Fruit fly (Drosophila melanogaster) whole organism, embryonic: ENCODE results near the gene Gga.

ENCODE experiments used
- Aef1 ChIP-seq: fragments of 200-800 bp; sonication (Bioruptor generic); IDR thresholded peaks from 3 replicates; pipeline ENCODE4 v1.3.6; 2022; ENCODE audit warnings: missing biosample characterization, missing genetic modification characterization
- B-H2 ChIP-seq: fragments of 200-800 bp; sonication (Bioruptor generic); optimal IDR thresholded peaks from 2 replicates; lab custom pipeline; 2018; ENCODE audit warnings: missing biosample characterization, mild to moderate bottlenecking, missing genetic modification characterization
- Bdp1 ChIP-seq: fragments of 200-800 bp; sonication (Bioruptor generic); optimal IDR thresholded peaks from 3 replicates; lab custom pipeline; 2016; ENCODE audit warnings: missing biosample characterization, missing genetic modification characterization
- CG10654 ChIP-seq: fragments of 200-800 bp; sonication (Bioruptor generic); optimal IDR thresholded peaks from 2 replicates; lab custom pipeline; 2016; ENCODE audit warnings: missing biosample characterization, missing genetic modification characterization
- CG11247 ChIP-seq: fragments of 200-800 bp; sonication (Bioruptor generic); IDR thresholded peaks from 2 replicates; pipeline ENCODE4 v1.3.6; 2022; ENCODE audit warnings: missing biosample characterization, missing genetic modification characterization
- CG12236 ChIP-seq: fragments of 200-800 bp; sonication (Bioruptor generic); optimal IDR thresholded peaks from 2 replicates; lab custom pipeline; 2016; ENCODE audit warnings: missing biosample characterization, missing genetic modification characterization
- CG12744 ChIP-seq: fragments of 200-800 bp; sonication (Bioruptor generic); optimal IDR thresholded peaks from 2 replicates; lab custom pipeline; 2016; ENCODE audit warnings: missing biosample characterization, missing genetic modification characterization
- CG13123 ChIP-seq: fragments of 200-800 bp; sonication (Bioruptor generic); optimal IDR thresholded peaks from 2 replicates; lab custom pipeline; 2016; ENCODE audit warnings: missing biosample characterization, missing genetic modification characterization
- CG14441 ChIP-seq: fragments of 200-800 bp; sonication (Bioruptor generic); IDR thresholded peaks from 2 replicates; pipeline ENCODE4 v1.3.6; 2022; ENCODE audit warnings: missing biosample characterization, missing genetic modification characterization
- CG15479 ChIP-seq: fragments of 200-800 bp; sonication (Bioruptor generic); optimal IDR thresholded peaks from 3 replicates; lab custom pipeline; 2019; ENCODE audit warnings: missing biosample characterization, mild to moderate bottlenecking, missing genetic modification characterization, moderate library complexity
- CG1792 ChIP-seq: fragments of 200-800 bp; sonication (Bioruptor generic); optimal IDR thresholded peaks from 2 replicates; lab custom pipeline; 2016; ENCODE audit warnings: missing biosample characterization, missing genetic modification characterization
- CG31441 ChIP-seq: fragments of 200-800 bp; sonication (Bioruptor generic); IDR thresholded peaks from 2 replicates; pipeline ENCODE4 v1.3.6; 2022; ENCODE audit warnings: missing biosample characterization, missing genetic modification characterization
- CG4707 ChIP-seq: fragments of 200-800 bp; sonication (Bioruptor generic); optimal IDR thresholded peaks from 2 replicates; lab custom pipeline; 2018; ENCODE audit warnings: missing biosample characterization, mild to moderate bottlenecking, missing genetic modification characterization, moderate library complexity
- CG6791 ChIP-seq: fragments of 200-800 bp; sonication (Bioruptor generic); IDR thresholded peaks from 3 replicates; pipeline ENCODE4 v1.3.6; 2022; ENCODE audit warnings: missing biosample characterization, missing genetic modification characterization; ENCODE audit not compliant: partially characterized antibody
- CG7556 ChIP-seq: fragments of 200-800 bp; sonication (Bioruptor generic); optimal IDR thresholded peaks from 2 replicates; lab custom pipeline; 2017; ENCODE audit warnings: missing biosample characterization, mild to moderate bottlenecking, missing genetic modification characterization
- CG8765 ChIP-seq: fragments of 200-800 bp; sonication (Bioruptor generic); IDR thresholded peaks from 2 replicates; pipeline ENCODE4 v1.3.6; 2022; ENCODE audit warnings: missing biosample characterization, missing genetic modification characterization
- CG9215 ChIP-seq: fragments of 200-800 bp; sonication (Bioruptor generic); IDR thresholded peaks from 2 replicates; pipeline ENCODE4 v1.3.6; 2022; ENCODE audit warnings: missing biosample characterization, missing genetic modification characterization
- CoRest ChIP-seq: fragments of 200-800 bp; sonication (Bioruptor generic); optimal IDR thresholded peaks from 3 replicates; lab custom pipeline; 2018; ENCODE audit warnings: missing biosample characterization, mild to moderate bottlenecking, missing genetic modification characterization, moderate library complexity
- HHEX ChIP-seq: fragments of 200-800 bp; sonication (Bioruptor generic); optimal IDR thresholded peaks from 3 replicates; lab custom pipeline; 2017; ENCODE audit warnings: missing biosample characterization, mild to moderate bottlenecking, missing genetic modification characterization, missing genetic modification reagents
- Oaz ChIP-seq: fragments of 200-800 bp; sonication (Bioruptor generic); IDR thresholded peaks from 2 replicates; pipeline ENCODE4 v1.3.6; 2022; ENCODE audit warnings: missing biosample characterization, missing genetic modification characterization
- Optix ChIP-seq: fragments of 200-800 bp; sonication (Bioruptor generic); IDR thresholded peaks from 3 replicates; pipeline ENCODE4 v1.3.6; 2022; ENCODE audit warnings: missing biosample characterization, missing genetic modification characterization
- Pdp1 ChIP-seq, 2 experiments: fragments of 200-800 bp; sonication (Bioruptor generic); optimal IDR thresholded peaks; 3 replicates each; lab custom pipeline; 2016; ENCODE audit warnings: missing biosample characterization in 2 of 2, missing genetic modification characterization in 2 of 2, mild to moderate bottlenecking in 1 of 2, moderate library complexity in 1 of 2
- Poxn ChIP-seq: fragments of 200-800 bp; sonication (Bioruptor generic); IDR thresholded peaks from 2 replicates; pipeline ENCODE4 v1.3.6; 2022; ENCODE audit warnings: missing biosample characterization, missing genetic modification characterization
- Six4 ChIP-seq: fragments of 200-800 bp; sonication (Bioruptor generic); optimal IDR thresholded peaks from 2 replicates; lab custom pipeline; 2016; ENCODE audit warnings: missing biosample characterization, missing genetic modification characterization
- Sox100B ChIP-seq: fragments of 200-800 bp; sonication (Bioruptor generic); optimal IDR thresholded peaks from 3 replicates; lab custom pipeline; 2018; ENCODE audit warnings: missing biosample characterization, mild to moderate bottlenecking, missing genetic modification characterization
- TFAM ChIP-seq: fragments of 200-800 bp; sonication (Bioruptor generic); optimal IDR thresholded peaks from 2 replicates; lab custom pipeline; 2017; ENCODE audit warnings: missing biosample characterization, missing genetic modification characterization, inconsistent platforms
- ash1 ChIP-seq: fragments of 200-800 bp; sonication (Bioruptor generic); optimal IDR thresholded peaks from 2 replicates; lab custom pipeline; 2018; ENCODE audit warnings: missing biosample characterization, mild to moderate bottlenecking, missing genetic modification characterization
- btn ChIP-seq: fragments of 200-800 bp; sonication (Bioruptor generic); optimal IDR thresholded peaks from 2 replicates; lab custom pipeline; 2016; ENCODE audit warnings: missing biosample characterization, missing genetic modification characterization
- ci ChIP-seq: fragments of 200-800 bp; sonication (Bioruptor generic); IDR thresholded peaks from 3 replicates; pipeline ENCODE4 v1.3.6; 2022; ENCODE audit warnings: missing biosample characterization, missing genetic modification characterization
- dmrt99B ChIP-seq: fragments of 200-800 bp; sonication (Bioruptor generic); optimal IDR thresholded peaks from 2 replicates; lab custom pipeline; 2018; ENCODE audit warnings: missing biosample characterization, mild to moderate bottlenecking, missing genetic modification characterization, moderate library complexity
- dpn ChIP-seq, 2 experiments: fragments of 200-800 bp; sonication (Bioruptor generic); optimal IDR thresholded peaks; 3 replicates each; lab custom pipeline; 2016; ENCODE audit warnings: missing biosample characterization in 2 of 2, missing genetic modification characterization in 2 of 2
- ham ChIP-seq: fragments of 200-800 bp; sonication (Bioruptor generic); IDR thresholded peaks from 2 replicates; pipeline ENCODE4 v1.3.6; 2022; ENCODE audit warnings: missing biosample characterization, missing genetic modification characterization
- hkb ChIP-seq, 2 experiments: fragments of 200-800 bp in 1 of 2; fragments of >200 bp in 1 of 2; sonication (Bioruptor generic) in 1 of 2; IDR thresholded peaks in 1 of 2; optimal IDR thresholded peaks in 1 of 2; 2 replicates each; pipeline versions ENCODE4 v1.3.6 to Lab custom; 2017 to 2022; ENCODE audit warnings: missing biosample characterization in 1 of 2, missing genetic modification characterization in 1 of 2
- hth ChIP-seq: fragments of >200 bp; optimal IDR thresholded peaks from 2 replicates; lab custom pipeline; 2017; ENCODE audit warnings: inconsistent platforms
- kah ChIP-seq: fragments of 200-800 bp; sonication (Bioruptor generic); optimal IDR thresholded peaks from 2 replicates; lab custom pipeline; 2018; ENCODE audit warnings: missing biosample characterization, mild to moderate bottlenecking, missing genetic modification characterization
- ken ChIP-seq: fragments of 200-800 bp; sonication (Bioruptor generic); IDR thresholded peaks from 3 replicates; pipeline ENCODE4 v1.3.6; 2022; ENCODE audit warnings: missing biosample characterization, missing genetic modification characterization
- lov ChIP-seq, 2 experiments: fragments of 200-800 bp in 1 of 2; fragments of >200 bp in 1 of 2; sonication (Bioruptor generic) in 1 of 2; IDR thresholded peaks in 1 of 2; optimal IDR thresholded peaks in 1 of 2; 2 replicates in 1 of 2; 3 replicates in 1 of 2; pipeline versions ENCODE4 v1.3.6 to Lab custom; 2017 to 2022; ENCODE audit warnings: missing biosample characterization in 1 of 2, missing genetic modification characterization in 1 of 2
- maf-S ChIP-seq: fragments of 200-800 bp; sonication (Bioruptor generic); optimal IDR thresholded peaks from 2 replicates; lab custom pipeline; 2016; ENCODE audit warnings: missing biosample characterization, missing genetic modification characterization
- odd ChIP-seq: fragments of 200-800 bp; sonication (Bioruptor generic); optimal IDR thresholded peaks from 2 replicates; lab custom pipeline; 2017; ENCODE audit warnings: missing biosample characterization, mild to moderate bottlenecking, missing genetic modification characterization
- onecut ChIP-seq: fragments of 200-800 bp; sonication (Bioruptor generic); IDR thresholded peaks from 2 replicates; pipeline ENCODE4 v1.3.6; 2022; ENCODE audit warnings: missing biosample characterization, missing genetic modification characterization
- pb ChIP-seq: fragments of 200-800 bp; sonication (Bioruptor generic); optimal IDR thresholded peaks from 3 replicates; lab custom pipeline; 2016; ENCODE audit warnings: missing biosample characterization, missing genetic modification characterization
- pita ChIP-seq: fragments of 200-800 bp; sonication (Bioruptor generic); optimal IDR thresholded peaks from 2 replicates; lab custom pipeline; 2017; ENCODE audit warnings: missing biosample characterization, mild to moderate bottlenecking, missing genetic modification characterization
- run ChIP-seq: fragments of 200-800 bp; sonication (Bioruptor generic); optimal IDR thresholded peaks from 3 replicates; lab custom pipeline; 2018; ENCODE audit warnings: missing biosample characterization, mild to moderate bottlenecking, missing genetic modification characterization
- sna ChIP-seq: fragments of 200-800 bp; sonication (Bioruptor generic); IDR thresholded peaks from 2 replicates; pipeline ENCODE4 v1.3.6; 2022; ENCODE audit warnings: missing biosample characterization, missing genetic modification characterization; ENCODE audit not compliant: partially characterized antibody
- ttk ChIP-seq: fragments of 200-800 bp; sonication (Bioruptor generic); IDR thresholded peaks from 2 replicates; pipeline ENCODE4 v2.1.2; 2022; ENCODE audit warnings: missing biosample characterization, missing genetic modification characterization
- wdn ChIP-seq: fragments of 200-800 bp; sonication (Bioruptor generic); IDR thresholded peaks from 2 replicates; pipeline ENCODE4 v1.3.6; 2022; ENCODE audit warnings: missing biosample characterization, missing genetic modification characterization
- wek ChIP-seq: fragments of 200-800 bp; sonication (Bioruptor generic); optimal IDR thresholded peaks from 3 replicates; lab custom pipeline; 2018; ENCODE audit warnings: missing biosample characterization, mild to moderate bottlenecking, missing genetic modification characterization, moderate library complexity
- z ChIP-seq: fragments of 200-800 bp; sonication (Bioruptor generic); IDR thresholded peaks from 3 replicates; pipeline ENCODE4 v1.3.6; 2022; ENCODE audit warnings: missing biosample characterization, missing genetic modification characterization

Gga gene

DNA sequence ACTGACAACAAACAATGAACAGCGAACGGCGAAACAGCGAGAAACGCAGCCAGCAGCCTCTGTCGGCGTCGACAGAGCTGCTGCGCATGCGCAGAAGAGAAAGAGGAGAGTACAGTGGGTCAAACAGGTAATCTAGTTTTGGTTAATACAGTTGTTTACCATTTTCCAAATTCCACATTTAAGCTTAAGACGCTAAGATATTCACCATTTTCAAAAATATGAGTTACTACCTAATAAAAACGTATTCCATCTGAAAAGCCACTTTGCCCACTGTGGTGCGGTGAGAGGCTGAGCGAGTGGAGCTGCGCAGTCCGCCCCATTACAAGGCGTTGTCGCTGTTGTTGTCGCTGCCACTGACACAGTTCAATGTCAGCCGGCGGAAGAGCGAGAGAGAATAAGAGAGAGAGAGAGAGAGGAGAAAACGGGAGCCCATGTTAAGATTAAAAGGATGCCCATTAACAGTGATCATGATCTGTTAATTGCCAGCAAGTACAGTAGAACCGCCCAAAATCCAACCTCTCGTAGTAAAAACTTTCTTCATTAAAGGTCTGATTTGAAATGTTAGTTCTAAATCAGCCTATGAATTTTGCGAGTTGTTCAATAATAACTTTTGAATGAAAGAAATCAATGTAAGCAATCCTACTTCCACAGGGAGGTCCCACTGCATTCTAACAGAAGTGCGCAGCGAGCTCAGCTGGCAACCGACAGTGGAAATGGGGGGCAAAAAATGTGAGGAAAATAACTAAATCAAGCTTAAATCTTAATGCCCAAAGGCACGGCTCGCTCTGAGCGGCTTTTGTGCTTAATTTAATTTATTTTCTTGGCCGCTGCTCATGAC is 50.1 kb downstream of the Gga start (continued):
- TF ChIP-seq CG12744 (GFP tag; lab: Kevin White, UChicago) (peak; percentile 89), ham (peak; percentile 68), wek (GFP tag; lab: Kevin White, UChicago) (peak; percentile 82), btn (GFP tag; lab: Kevin White, UChicago) (peak; percentile 93), CG31441 (GFP tag; lab: Robert Waterston, UW) (peak; percentile 93), Optix (GFP tag; lab: Robert Waterston, UW) (peak; percentile 96), CG9215 (GFP tag; lab: Robert Waterston, UW) (peak; percentile 73), CG6791 (GFP tag; lab: Robert Waterston, UW) (0 out of 3 replicates have a peak, but pooled peaks have one; percentile 8), dpn (GFP tag; optimal IDR thresholded peaks at IDR 0.05; lab: Kevin White, UChicago) (peak; percentile 93 to 95), B-H2 (GFP tag; lab: Kevin White, UChicago) (no peak), Six4 (GFP tag; lab: Kevin White, UChicago) (peak; percentile 91), pb (GFP tag; lab: Kevin White, UChicago) (peak; percentile 95), CG8765 (GFP tag; lab: Robert Waterston, UW) (peak; percentile 89), pita (GFP tag; lab: Kevin White, UChicago) (no peak), Sox100B (GFP tag; lab: Kevin White, UChicago) (peak; percentile 89), CG13123 (peak; percentile 90), dmrt99B (peak; percentile 95), CG11247 (GFP tag; lab: Robert Waterston, UW) (peak; percentile 91), CG12236 (GFP tag; lab: Kevin White, UChicago) (peak; percentile 90), ttk (GFP tag; lab: Robert Waterston, UW) (peak; percentile 95), ash1 (GFP tag; lab: Kevin White, UChicago) (no peak), kah (GFP tag; lab: Kevin White, UChicago) (peak; percentile 86), CG7556 (GFP tag; lab: Kevin White, UChicago) (peak; percentile 95), maf-S (peak; percentile 94), Aef1 (peak; percentile 92), lov (optimal IDR thresholded peaks at IDR 0.05; lab: Kevin White, UChicago) (no peak), lov (GFP tag; IDR thresholded peaks at IDR 0.05; lab: Robert Waterston, UW) (peak; percentile 97), CG14441 (peak; percentile 96), Pdp1 (GFP tag; optimal IDR thresholded peaks at IDR 0.05; lab: Kevin White, UChicago) (peak; percentile 91 to 92), ken (GFP tag; lab: Robert Waterston, UW) (peak; percentile 97), CoRest (tag; lab: Kevin White, UChicago) (peak; percentile 91), Bdp1 (GFP tag; lab: Kevin White, UChicago) (peak; percentile 85), hkb (optimal IDR thresholded peaks at IDR 0.05; lab: Kevin White, UChicago) (no peak), hkb (GFP tag; IDR thresholded peaks at IDR 0.05; lab: Robert Waterston, UW) (peak; percentile 98), odd (peak; percentile 92), CG15479 (GFP tag; lab: Kevin White, UChicago) (peak; percentile 10), sna (GFP tag; lab: Robert Waterston, UW) (no peak), ci (peak; percentile 99), hth (no peak), CG10654 (GFP tag; lab: Kevin White, UChicago) (peak; percentile 93), wdn (GFP tag; lab: Robert Waterston, UW) (peak; percentile 87), onecut (GFP tag; lab: Robert Waterston, UW) (peak; percentile 94), Oaz (peak; percentile 90), Poxn (GFP tag; lab: Robert Waterston, UW) (peak; percentile 52; the same call in 1 of the 2 replicates), HHEX (GFP tag; lab: Kevin White, UChicago) (peak; percentile 92), CG4707 (GFP tag; lab: Kevin White, UChicago) (peak; percentile 99), z (GFP tag; lab: Robert Waterston, UW) (peak; percentile 72; the same call in 1 of the 3 replicates), run (tag; lab: Kevin White, UChicago) (peak; percentile 91), TFAM (GFP tag; lab: Kevin White, UChicago) (peak; percentile 78), CG1792 (GFP tag; lab: Kevin White, UChicago) (peak; percentile 82)
